Worm (Caenorhabditis elegans) whole organism, midembryonic: ENCODE data around the gene vit-6.

Source experiments
- T22C8.4 ChIP-seq: fragments of 200-800 bp; sonication (Bioruptor generic); IDR thresholded peaks from 2 replicates; pipeline ENCODE4 v1.3.6; 2022; ENCODE audit warnings: missing genetic modification characterization, missing compliant biosample characterization
- cog-1 ChIP-seq: sonication (generic microtip); optimal IDR thresholded peaks from 2 replicates; lab custom pipeline; 2016; ENCODE audit warnings: missing genetic modification characterization, missing compliant biosample characterization
- flt-1 ChIP-seq: fragments of 200-800 bp; sonication (Bioruptor generic); IDR thresholded peaks from 2 replicates; pipeline ENCODE4 v1.3.6; 2022; ENCODE audit warnings: missing genetic modification characterization, missing compliant biosample characterization
- klf-2 ChIP-seq: fragments of 200-800 bp; sonication (Bioruptor generic); conservative IDR thresholded peaks from 2 replicates; pipeline ENCODE4 v1.3.6; 2022; ENCODE audit warnings: missing genetic modification reagents, missing genetic modification characterization, missing compliant biosample characterization
- med-1 ChIP-seq: sonication (generic microtip); optimal IDR thresholded peaks from 2 replicates; lab custom pipeline; 2017; ENCODE audit warnings: missing genetic modification characterization, mild to moderate bottlenecking, missing compliant biosample characterization, antibody characterized with exemption, missing genetic modification reagents; ENCODE audit not compliant: insufficient read depth
- ref-1 ChIP-seq: fragments of 200-800 bp; sonication (Bioruptor generic); conservative IDR thresholded peaks from 2 replicates; pipeline ENCODE4 v1.3.6; 2022; ENCODE audit warnings: missing genetic modification reagents, missing genetic modification characterization, missing compliant biosample characterization
- tab-1 ChIP-seq: fragments of 200-800 bp; sonication (Bioruptor generic); IDR thresholded peaks from 2 replicates; pipeline ENCODE4 v1.3.6; 2022; ENCODE audit warnings: missing genetic modification characterization, missing compliant biosample characterization
- ztf-23 ChIP-seq: fragments of 200-800 bp; sonication (Bioruptor generic); IDR thresholded peaks from 2 replicates; pipeline ENCODE4 v1.3.6; 2022; ENCODE audit warnings: missing genetic modification reagents, missing genetic modification characterization, missing compliant biosample characterization
- ztf-29 ChIP-seq: fragments of 200-800 bp; sonication (Bioruptor generic); IDR thresholded peaks from 2 replicates; pipeline ENCODE4 v1.3.6; 2022; ENCODE audit warnings: missing genetic modification reagents, missing genetic modification characterization, missing compliant biosample characterization

The vit-6 gene

ce11 chrIV:8276609-8277008, 15.7 kb downstream of the vit-6 start, which contains the start of gene K07H8.12:
Gene K07H8.12 (minus strand): TSS chrIV:8276709.
- no peak for TF ChIP-seq T22C8.4 (GFP tag; lab: Robert Waterston, UW)
- no peak for TF ChIP-seq klf-2 (GFP tag; lab: Robert Waterston, UW)
- no peak for TF ChIP-seq ztf-23 (GFP tag; lab: Robert Waterston, UW)
- TF ChIP-seq ztf-29: no peak
- TF ChIP-seq tab-1: no peak
- no peak for TF ChIP-seq ref-1 (GFP tag; lab: Robert Waterston, UW)
- no peak for TF ChIP-seq med-1 (GFP tag; lab: Kevin White, UChicago)
- TF ChIP-seq flt-1 (GFP tag; lab: Robert Waterston, UW): no peak
- no peak for TF ChIP-seq cog-1 (tag; lab: Kevin White, UChicago)

ce11 chrIV:8283214-8283613, 22.3 kb downstream of the vit-6 start:
- TF ChIP-seq med-1 (GFP tag; lab: Kevin White, UChicago): no peak
- TF ChIP-seq ref-1 (GFP tag; lab: Robert Waterston, UW): no peak
- TF ChIP-seq ztf-29: no peak
- no peak for TF ChIP-seq T22C8.4 (GFP tag; lab: Robert Waterston, UW)
- TF ChIP-seq ztf-23 (GFP tag; lab: Robert Waterston, UW): no peak
- TF ChIP-seq klf-2 (GFP tag; lab: Robert Waterston, UW): no peak
- TF ChIP-seq tab-1: no peak
- no peak for TF ChIP-seq flt-1 (GFP tag; lab: Robert Waterston, UW)
- no peak for TF ChIP-seq cog-1 (tag; lab: Kevin White, UChicago)

ce11 chrIV:8286352-8286751, 25.4 kb downstream of the vit-6 start, which contains the start of gene K07H8.9:
Gene K07H8.9 (minus strand): TSS chrIV:8286476.
- TF ChIP-seq ztf-23 (GFP tag; lab: Robert Waterston, UW) (no peak), tab-1 (no peak)

- TF ChIP-seq ref-1 (GFP tag; lab: Robert Waterston, UW): no peak
- no peak for TF ChIP-seq tab-1
- no peak for TF ChIP-seq ztf-23 (GFP tag; lab: Robert Waterston, UW)
- TF ChIP-seq ztf-29: no peak
- TF ChIP-seq klf-2 (GFP tag; lab: Robert Waterston, UW): no peak
- TF ChIP-seq flt-1 (GFP tag; lab: Robert Waterston, UW): no peak
- no peak for TF ChIP-seq T22C8.4 (GFP tag; lab: Robert Waterston, UW)
- no peak for TF ChIP-seq med-1 (GFP tag; lab: Kevin White, UChicago)
- no peak for TF ChIP-seq cog-1 (tag; lab: Kevin White, UChicago)
These were observed 26.3 kb downstream of the vit-6 start for ce11 chrIV:8287287-8287686.

- no peak for TF ChIP-seq ztf-23 (GFP tag; lab: Robert Waterston, UW)
- TF ChIP-seq ztf-29: no peak
- TF ChIP-seq tab-1: no peak
- no peak for TF ChIP-seq med-1 (GFP tag; lab: Kevin White, UChicago)
- TF ChIP-seq cog-1 (tag; lab: Kevin White, UChicago): no peak
- TF ChIP-seq T22C8.4 (GFP tag; lab: Robert Waterston, UW): no peak
- TF ChIP-seq flt-1 (GFP tag; lab: Robert Waterston, UW): no peak
- no peak for TF ChIP-seq ref-1 (GFP tag; lab: Robert Waterston, UW)
- TF ChIP-seq klf-2 (GFP tag; lab: Robert Waterston, UW): no peak
These were observed 28.1 kb downstream of the vit-6 start for ce11 chrIV:8289105-8289504.

ce11 chrIV:8289505-8289579, 28.4 kb downstream of the vit-6 start, which contains the start of gene nucl-1:
Gene nucl-1 (minus strand): TSS chrIV:8289530.
- TF ChIP-seq klf-2 (GFP tag; lab: Robert Waterston, UW) (no peak), ref-1 (GFP tag; lab: Robert Waterston, UW) (no peak), T22C8.4 (GFP tag; lab: Robert Waterston, UW) (no peak)

- TF ChIP-seq flt-1 (GFP tag; lab: Robert Waterston, UW) (no peak), med-1 (GFP tag; lab: Kevin White, UChicago) (no peak), ztf-29 (0 out of 2 replicates have a peak, but pooled peaks have one; percentile 39)
These were observed 28.8 kb downstream of the vit-6 start, which contains the start of gene daf-31 for ce11 chrIV:8289580-8290323. Gene daf-31 (plus strand): TSS chrIV:8290273.

ce11 chrIV:8291232-8291631, 30.3 kb downstream of the vit-6 start, which contains the start of gene K07H8.2:
Gene K07H8.2 (plus strand): TSS chrIV:8291532.
- no peak for TF ChIP-seq klf-2 (GFP tag; lab: Robert Waterston, UW)
- TF ChIP-seq flt-1 (GFP tag; lab: Robert Waterston, UW): no peak
- TF ChIP-seq ref-1 (GFP tag; lab: Robert Waterston, UW): no peak
- TF ChIP-seq ztf-23 (GFP tag; lab: Robert Waterston, UW): no peak
- TF ChIP-seq tab-1: no peak
- no peak for TF ChIP-seq T22C8.4 (GFP tag; lab: Robert Waterston, UW)
- no peak for TF ChIP-seq med-1 (GFP tag; lab: Kevin White, UChicago)
- TF ChIP-seq ztf-29: no peak
- TF ChIP-seq cog-1 (tag; lab: Kevin White, UChicago): no peak

- TF ChIP-seq ztf-29: no peak
- no peak for TF ChIP-seq T22C8.4 (GFP tag; lab: Robert Waterston, UW)
- no peak for TF ChIP-seq ztf-23 (GFP tag; lab: Robert Waterston, UW)
- TF ChIP-seq klf-2 (GFP tag; lab: Robert Waterston, UW): no peak
- no peak for TF ChIP-seq ref-1 (GFP tag; lab: Robert Waterston, UW)
- no peak for TF ChIP-seq cog-1 (tag; lab: Kevin White, UChicago)
- no peak for TF ChIP-seq med-1 (GFP tag; lab: Kevin White, UChicago)
- TF ChIP-seq flt-1 (GFP tag; lab: Robert Waterston, UW): no peak
- TF ChIP-seq tab-1: no peak
These were observed 33.7 kb downstream of the vit-6 start, which contains the start of gene tbce-1 for ce11 chrIV:8294650-8295049. Gene tbce-1 (plus strand): TSS chrIV:8294690.

- TF ChIP-seq klf-2 (GFP tag; lab: Robert Waterston, UW): no peak
- no peak for TF ChIP-seq ref-1 (GFP tag; lab: Robert Waterston, UW)
These were observed 36.2 kb downstream of the vit-6 start, which contains the start of gene nprl-3 for ce11 chrIV:8297192-8297591. Gene nprl-3 (plus strand): TSS chrIV:8297492.
